Fruit fly (Drosophila melanogaster): Measurements from ENCODE around the gene Alms1b.

- TF ChIP-seq CG33017 (tag; optimal IDR thresholded peaks at IDR 0.05) = no peak
- no peak for TF ChIP-seq CG12768 (GFP tag; optimal IDR thresholded peaks at IDR 0.05)
- peak; percentile 53 for TF ChIP-seq kay (GFP tag; ENCODE audit: borderline replicate concordance)
- TF ChIP-seq ovo (GFP tag; optimal IDR thresholded peaks at IDR 0.05) = no peak
- no peak for TF ChIP-seq CG11617 (GFP tag; optimal IDR thresholded peaks at IDR 0.05)
- TF ChIP-seq tj (GFP tag; optimal IDR thresholded peaks at IDR 0.05) = no peak
- TF ChIP-seq cic (GFP tag; optimal IDR thresholded peaks at IDR 0.05) = peak; percentile 11
- no peak for TF ChIP-seq CG7045 (GFP tag; optimal IDR thresholded peaks at IDR 0.05)
- no peak for TF ChIP-seq cnc (optimal IDR thresholded peaks at IDR 0.05)
- TF ChIP-seq Clk (GFP tag; optimal IDR thresholded peaks at IDR 0.05) = no peak
Observed at dm6 chrX:4612454-4612853, 18.3 kb downstream of the Alms1b start.

All from whole organism, adult.